Fruit fly (Drosophila melanogaster): ENCODE measurements around the gene Cpr67B.
A peak's percentile ranks its signal among the peaks of the same experiment; 100 is the strongest.

The Cpr67B gene

DNA sequence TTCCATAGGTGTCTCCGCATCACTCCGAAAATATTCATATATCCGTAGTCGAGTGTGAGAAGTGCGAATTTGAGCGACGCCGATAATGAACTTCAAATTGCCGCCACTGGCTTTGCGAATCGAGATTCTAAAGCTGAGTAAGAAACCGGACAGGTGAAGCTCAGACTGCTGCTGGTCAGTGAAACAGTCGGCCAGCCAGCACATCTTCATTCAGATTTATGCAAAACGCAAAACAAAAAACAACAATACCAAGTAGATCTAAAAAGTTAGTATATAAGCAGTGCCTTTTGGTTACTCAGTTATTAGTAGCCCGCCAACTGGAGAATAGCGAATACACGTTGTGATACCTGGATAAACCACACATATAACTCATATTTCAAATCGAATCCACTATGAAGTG, at the start of gene Cpr67B:
TSS of gene Cpr67B (plus strand) at position 301 of the 400 bp plus-strand sequence.
- no peak for TF ChIP-seq CG7101 (tag; optimal IDR thresholded peaks at IDR 0.05)
- TF ChIP-seq cic (GFP tag; optimal IDR thresholded peaks at IDR 0.05) = no peak
- no peak for TF ChIP-seq CG5204 (GFP tag; optimal IDR thresholded peaks at IDR 0.05)
- no peak for TF ChIP-seq cnc (optimal IDR thresholded peaks at IDR 0.05)
- TF ChIP-seq CG7045 (GFP tag; optimal IDR thresholded peaks at IDR 0.05) = no peak
- no peak for TF ChIP-seq pad (GFP tag; optimal IDR thresholded peaks at IDR 0.05)
- no peak for TF ChIP-seq Hr96 (GFP tag; optimal IDR thresholded peaks at IDR 0.05)
- TF ChIP-seq bab1 (GFP tag; optimal IDR thresholded peaks at IDR 0.05) = no peak
- TF ChIP-seq CG1620 (GFP tag; optimal IDR thresholded peaks at IDR 0.05) = no peak
- TF ChIP-seq kay (GFP tag; ENCODE audit: borderline replicate concordance) = no peak
- TF ChIP-seq Crg-1 (GFP tag; optimal IDR thresholded peaks at IDR 0.05) = no peak
- TF ChIP-seq Clk (GFP tag; optimal IDR thresholded peaks at IDR 0.05) = no peak

DNA sequence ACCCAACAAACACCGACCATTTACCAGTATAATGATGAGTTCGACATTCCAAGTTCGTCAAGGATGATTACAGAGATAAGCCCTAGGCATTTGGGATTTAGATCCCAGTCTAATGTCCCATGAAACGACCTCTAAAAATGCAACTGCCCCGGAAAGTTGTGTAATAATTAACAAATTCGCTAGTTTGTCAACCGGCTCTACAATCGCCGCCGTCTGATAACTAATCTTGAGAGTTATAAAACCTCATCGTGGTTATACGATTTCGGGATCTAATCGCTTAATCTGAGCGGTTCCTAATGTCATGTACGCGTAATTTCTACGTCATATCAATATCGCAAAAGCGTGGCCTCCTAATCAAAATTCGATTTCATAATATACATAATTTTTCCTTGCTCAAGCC, 49.0 kb upstream of the Cpr67B start:
- peak; percentile 3 for TF ChIP-seq Mnt (GFP tag; optimal IDR thresholded peaks at IDR 0.05)
- no peak for TF ChIP-seq CG1620 (GFP tag; optimal IDR thresholded peaks at IDR 0.05)
- TF ChIP-seq Crg-1 (GFP tag; optimal IDR thresholded peaks at IDR 0.05) = no peak
- no peak for TF ChIP-seq tj (GFP tag; optimal IDR thresholded peaks at IDR 0.05)
- TF ChIP-seq CG11617 (GFP tag; optimal IDR thresholded peaks at IDR 0.05) = no peak
- TF ChIP-seq kay (GFP tag; ENCODE audit: borderline replicate concordance) = peak; percentile 83
- TF ChIP-seq cic (GFP tag; optimal IDR thresholded peaks at IDR 0.05) = peak; percentile 57
- TF ChIP-seq CG7045 (GFP tag; optimal IDR thresholded peaks at IDR 0.05) = no peak

dm6 chr3L:9356138-9356753, 48.4 kb upstream of the Cpr67B start:
- TF ChIP-seq CG33017 (tag; optimal IDR thresholded peaks at IDR 0.05) (no peak), ovo (GFP tag; optimal IDR thresholded peaks at IDR 0.05) (no peak), CG14711 (tag; optimal IDR thresholded peaks at IDR 0.05) (no peak), Hr96 (GFP tag; optimal IDR thresholded peaks at IDR 0.05) (no peak), tj (GFP tag; optimal IDR thresholded peaks at IDR 0.05) (no peak), CG11617 (GFP tag; optimal IDR thresholded peaks at IDR 0.05) (no peak), cic (GFP tag; optimal IDR thresholded peaks at IDR 0.05) (no peak), Clk (GFP tag; optimal IDR thresholded peaks at IDR 0.05) (no peak), Mnt (GFP tag; optimal IDR thresholded peaks at IDR 0.05) (no peak), CG7101 (tag; optimal IDR thresholded peaks at IDR 0.05) (no peak), Crg-1 (GFP tag; optimal IDR thresholded peaks at IDR 0.05) (no peak), cnc (optimal IDR thresholded peaks at IDR 0.05) (no peak), CG7045 (GFP tag; optimal IDR thresholded peaks at IDR 0.05) (no peak), CG12768 (GFP tag; optimal IDR thresholded peaks at IDR 0.05) (no peak), CG1620 (GFP tag; optimal IDR thresholded peaks at IDR 0.05) (no peak), pad (GFP tag; optimal IDR thresholded peaks at IDR 0.05) (no peak), bab1 (GFP tag; optimal IDR thresholded peaks at IDR 0.05) (no peak), CG5204 (GFP tag; optimal IDR thresholded peaks at IDR 0.05) (no peak)

DNA sequence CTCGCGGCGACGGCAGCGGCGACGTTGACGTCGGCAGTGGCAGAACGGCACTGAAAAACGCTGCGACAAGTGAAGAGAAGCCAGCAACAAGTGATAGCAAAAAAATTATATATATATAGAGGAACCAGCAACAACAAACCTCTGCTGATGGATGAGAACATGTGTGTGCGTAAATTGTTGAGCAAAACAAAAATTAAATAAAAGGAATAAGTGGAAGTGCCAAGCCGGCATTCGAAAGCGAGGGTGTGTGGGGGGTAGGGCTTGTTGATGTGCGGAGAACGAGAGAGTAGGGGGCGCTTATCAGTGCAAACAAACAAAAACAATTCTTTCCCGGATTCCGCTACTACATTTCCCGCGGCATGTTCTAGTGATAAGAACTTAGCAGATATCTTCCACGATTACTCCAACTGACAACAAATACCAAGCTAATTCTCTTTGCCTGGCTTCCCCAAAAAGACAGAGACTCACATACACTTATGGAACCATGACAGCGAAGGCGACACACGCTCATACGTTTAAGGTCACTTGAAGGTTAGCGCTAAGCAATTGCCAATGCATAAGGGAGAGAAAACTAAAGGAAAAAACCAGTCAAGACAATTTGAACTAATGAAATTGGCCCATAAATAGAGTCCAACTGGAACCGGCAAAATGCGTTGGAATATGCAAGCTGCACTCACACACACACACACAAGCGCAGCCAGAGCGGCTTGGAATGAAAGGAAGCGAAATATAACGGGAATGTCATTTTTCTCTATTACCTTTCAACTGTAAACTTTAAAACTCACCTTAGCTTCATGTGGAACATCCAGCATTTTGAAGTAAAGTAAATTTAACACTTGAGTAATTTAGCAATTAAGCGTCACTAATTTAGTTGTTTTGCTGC, 46.5 kb upstream of the Cpr67B start:
- TF ChIP-seq Mnt (GFP tag; optimal IDR thresholded peaks at IDR 0.05) = peak; percentile 76
- peak; percentile 99 for TF ChIP-seq cic (GFP tag; optimal IDR thresholded peaks at IDR 0.05)
- peak; percentile 76 for TF ChIP-seq tj (GFP tag; optimal IDR thresholded peaks at IDR 0.05)
- no peak for TF ChIP-seq Hr96 (GFP tag; optimal IDR thresholded peaks at IDR 0.05)
- peak; percentile 65 for TF ChIP-seq pad (GFP tag; optimal IDR thresholded peaks at IDR 0.05)
- no peak for TF ChIP-seq CG5204 (GFP tag; optimal IDR thresholded peaks at IDR 0.05)
- peak; percentile 92 for TF ChIP-seq ovo (GFP tag; optimal IDR thresholded peaks at IDR 0.05)

- peak; percentile 14 for TF ChIP-seq CG7045 (GFP tag; optimal IDR thresholded peaks at IDR 0.05)
- TF ChIP-seq Hr96 (GFP tag; optimal IDR thresholded peaks at IDR 0.05) = no peak
- peak; percentile 30 for TF ChIP-seq tj (GFP tag; optimal IDR thresholded peaks at IDR 0.05)
- peak; percentile 26 for TF ChIP-seq CG11617 (GFP tag; optimal IDR thresholded peaks at IDR 0.05)
- peak; percentile 65 for TF ChIP-seq bab1 (GFP tag; optimal IDR thresholded peaks at IDR 0.05)
- TF ChIP-seq pad (GFP tag; optimal IDR thresholded peaks at IDR 0.05) = no peak
- TF ChIP-seq kay (GFP tag; ENCODE audit: borderline replicate concordance) = peak; percentile 76
- peak; percentile 38 for TF ChIP-seq CG7101 (tag; optimal IDR thresholded peaks at IDR 0.05)
- TF ChIP-seq CG14711 (tag; optimal IDR thresholded peaks at IDR 0.05) = peak; percentile 63
- peak; percentile 49 for TF ChIP-seq Mnt (GFP tag; optimal IDR thresholded peaks at IDR 0.05)
Measured at dm6 chr3L:9358713-9359040, 45.9 kb upstream of the Cpr67B start, which contains the start of the genes UGP and Svip. TSS of gene UGP (minus strand) at chr3L:9358935. TSS of gene Svip (plus strand) at chr3L:9358999.

- TF ChIP-seq toe (GFP tag; optimal IDR thresholded peaks at IDR 0.05) = peak; percentile 46
- TF ChIP-seq CG5204 (GFP tag; optimal IDR thresholded peaks at IDR 0.05) = no peak
- TF ChIP-seq CG7045 (GFP tag; optimal IDR thresholded peaks at IDR 0.05) = peak; percentile 1
- TF ChIP-seq cic (GFP tag; optimal IDR thresholded peaks at IDR 0.05) = peak; percentile 94
- peak; percentile 41 for TF ChIP-seq Mnt (GFP tag; optimal IDR thresholded peaks at IDR 0.05)
- TF ChIP-seq CG33017 (tag; optimal IDR thresholded peaks at IDR 0.05) = peak; percentile 69
- no peak for TF ChIP-seq Clk (GFP tag; optimal IDR thresholded peaks at IDR 0.05)
- peak; percentile 51 for TF ChIP-seq CG11617 (GFP tag; optimal IDR thresholded peaks at IDR 0.05)
- peak; percentile 35 for TF ChIP-seq tj (GFP tag; optimal IDR thresholded peaks at IDR 0.05)
- TF ChIP-seq bab1 (GFP tag; optimal IDR thresholded peaks at IDR 0.05) = peak; percentile 39
- no peak for TF ChIP-seq kay (GFP tag; ENCODE audit: borderline replicate concordance)
- no peak for TF ChIP-seq CG1620 (GFP tag; optimal IDR thresholded peaks at IDR 0.05)
- peak; percentile 50 for TF ChIP-seq pad (GFP tag; optimal IDR thresholded peaks at IDR 0.05)
- TF ChIP-seq cnc (optimal IDR thresholded peaks at IDR 0.05) = peak in 1 of 2 experiments; percentile 3
- peak; percentile 49 for TF ChIP-seq CG7101 (tag; optimal IDR thresholded peaks at IDR 0.05)
- TF ChIP-seq CG14711 (tag; optimal IDR thresholded peaks at IDR 0.05) = peak; percentile 23
- TF ChIP-seq CG12768 (GFP tag; optimal IDR thresholded peaks at IDR 0.05) = peak; percentile 18
- TF ChIP-seq ovo (GFP tag; optimal IDR thresholded peaks at IDR 0.05) = peak; percentile 21
- no peak for TF ChIP-seq Crg-1 (GFP tag; optimal IDR thresholded peaks at IDR 0.05)
- no peak for TF ChIP-seq Hr96 (GFP tag; optimal IDR thresholded peaks at IDR 0.05)
Measured at dm6 chr3L:9360217-9360692, 44.3 kb upstream of the Cpr67B start, which contains the start of gene Pdxk. TSS of gene Pdxk (plus strand) at chr3L:9360316.

All from whole organism, adult.